Fruit fly (Drosophila melanogaster): ENCODE measurements around the gene CG3842.

The CG3842 gene

dm6 chrX:6330369-6330949 is 7.1 kb upstream of the CG3842 start, which contains the start of gene CG42240 (continued):
- TF ChIP-seq CG1603 (tag; optimal IDR thresholded peaks at IDR 0.05) (peak; percentile 70), wor (GFP tag; IDR thresholded peaks at IDR 0.05) (peak; percentile 80), CG1024 (GFP tag; IDR thresholded peaks at IDR 0.05) (0 out of 2 replicates have a peak, but pooled peaks have one; percentile 9), bab2 (GFP tag; optimal IDR thresholded peaks at IDR 0.05) (peak; percentile 77), Atf-2 (GFP tag; optimal IDR thresholded peaks at IDR 0.05) (peak; percentile 80), CG10543 (GFP tag; optimal IDR thresholded peaks at IDR 0.05) (peak; percentile 79), ase (GFP tag; IDR thresholded peaks at IDR 0.05) (peak; percentile 58; the same call in 1 of the 3 replicates), wek (GFP tag; optimal IDR thresholded peaks at IDR 0.05) (peak; percentile 68), otp (GFP tag; IDR thresholded peaks at IDR 0.05) (no peak; the same call in 2 of the 3 replicates), maf-S (GFP tag; optimal IDR thresholded peaks at IDR 0.05) (peak; percentile 77), CG15696 (tag; optimal IDR thresholded peaks at IDR 0.05) (peak; percentile 71), Lpt (GFP tag; optimal IDR thresholded peaks at IDR 0.05) (no peak), CG6683 (GFP tag; optimal IDR thresholded peaks at IDR 0.05) (peak; percentile 81), esg (GFP tag; conservative IDR thresholded peaks at IDR 0.05) (peak; percentile 86), CG6254 (GFP tag; optimal IDR thresholded peaks at IDR 0.05) (peak; percentile 87), stc (GFP tag; IDR thresholded peaks at IDR 0.05) (peak; percentile 71; the same call in 1 of the 2 replicates), pfk (GFP tag; optimal IDR thresholded peaks at IDR 0.05) (no peak), CG15011 (GFP tag; optimal IDR thresholded peaks at IDR 0.05) (peak; percentile 88), klu (GFP tag; IDR thresholded peaks at IDR 0.05) (peak; percentile 75), Sry-δ (GFP tag; optimal IDR thresholded peaks at IDR 0.05) (peak; percentile 24), sr (GFP tag; IDR thresholded peaks at IDR 0.05) (0 out of 3 replicates have a peak, but pooled peaks have one; percentile 7), pan (optimal IDR thresholded peaks at IDR 0.05) (no peak), pan (GFP tag; optimal IDR thresholded peaks at IDR 0.05 in 1 of 2, IDR thresholded peaks at IDR 0.05 in 1 of 2) (peak in 1 of 2 experiments; percentile 73), CG6854 (GFP tag; optimal IDR thresholded peaks at IDR 0.05) (peak; percentile 91), CG9932 (GFP tag; IDR thresholded peaks at IDR 0.05) (peak; percentile 54; the same call in 1 of the 2 replicates), chn (GFP tag; optimal IDR thresholded peaks at IDR 0.05) (peak; percentile 88), CG33213 (GFP tag; optimal IDR thresholded peaks at IDR 0.05) (peak; percentile 37), CG4360 (GFP tag; IDR thresholded peaks at IDR 0.05) (0 out of 2 replicates have a peak, but pooled peaks have one; percentile 16), CG4282 (GFP tag; optimal IDR thresholded peaks at IDR 0.05) (no peak), E2f2 (GFP tag; IDR thresholded peaks at IDR 0.05) (peak; percentile 59; the same call in 1 of the 2 replicates), HLH4C (GFP tag; IDR thresholded peaks at IDR 0.05; ENCODE audit: partially characterized antibody) (no peak), CG17361 (GFP tag; IDR thresholded peaks at IDR 0.05) (peak; percentile 98), bbx (GFP tag; IDR thresholded peaks at IDR 0.05; ENCODE audit: partially characterized antibody) (no peak), CG8281 (tag; optimal IDR thresholded peaks at IDR 0.05) (peak; percentile 76), CG32772 (GFP tag; IDR thresholded peaks at IDR 0.05) (peak; percentile 78), mld (GFP tag; IDR thresholded peaks at IDR 0.05; ENCODE audit: partially characterized antibody) (no peak), CG10274 (GFP tag; optimal IDR thresholded peaks at IDR 0.05) (peak; percentile 86), CG12391 (tag; optimal IDR thresholded peaks at IDR 0.05) (peak; percentile 93), CG11504 (tag; optimal IDR thresholded peaks at IDR 0.05) (peak; percentile 94), sna (GFP tag; IDR thresholded peaks at IDR 0.05; ENCODE audit: partially characterized antibody) (no peak), CG12744 (GFP tag; optimal IDR thresholded peaks at IDR 0.05) (no peak), CG10565 (GFP tag; optimal IDR thresholded peaks at IDR 0.05) (peak; percentile 27), Fer2 (tag; optimal IDR thresholded peaks at IDR 0.05) (peak; percentile 77), Rfx (GFP tag; IDR thresholded peaks at IDR 0.05) (peak; percentile 78), Gsc (GFP tag; IDR thresholded peaks at IDR 0.05) (peak; percentile 29; the same call in 1 of the 2 replicates), emc (GFP tag; optimal IDR thresholded peaks at IDR 0.05) (peak; percentile 56), CG18262 (tag; optimal IDR thresholded peaks at IDR 0.05) (peak; percentile 97), CG14014 (GFP tag; IDR thresholded peaks at IDR 0.05) (peak; percentile 72), sob (GFP tag; IDR thresholded peaks at IDR 0.05) (peak; percentile 73), CG1602 (GFP tag; optimal IDR thresholded peaks at IDR 0.05) (peak; percentile 89)

All from whole organism, embryonic.